Fruit fly (Drosophila melanogaster): ENCODE measurements around the gene cal1.
A peak's percentile ranks its signal among the peaks of the same experiment; 100 is the strongest.

cal1 gene

dm6 chr3R:17087977-17088618, at the start of gene cal1:
cal1 (plus strand) TSS chr3R:17088280.
- peak; percentile 51 for TF ChIP-seq CG2712 (tag; optimal IDR thresholded peaks at IDR 0.05)
- TF ChIP-seq CG3407 (GFP tag; optimal IDR thresholded peaks at IDR 0.05) = no peak
- 0 out of 2 replicates have a peak, but pooled peaks have one; percentile 22 for TF ChIP-seq E2f1 (GFP tag; IDR thresholded peaks at IDR 0.05)
- peak; percentile 51 for TF ChIP-seq CG4617 (GFP tag; optimal IDR thresholded peaks at IDR 0.05; ENCODE audit: borderline replicate concordance)
- TF ChIP-seq CG10366 (GFP tag; IDR thresholded peaks at IDR 0.05) = no peak
- TF ChIP-seq Scr (GFP tag; IDR thresholded peaks at IDR 0.05; ENCODE audit: partially characterized antibody) = peak; percentile 35
- TF ChIP-seq Sin3A (optimal IDR thresholded peaks at IDR 0.05) = peak; percentile 77
- no peak for TF ChIP-seq her (GFP tag; optimal IDR thresholded peaks at IDR 0.05)
- TF ChIP-seq CG17186 (GFP tag; optimal IDR thresholded peaks at IDR 0.05) = peak; percentile 11
- peak; percentile 64 for TF ChIP-seq CG15514 (GFP tag; optimal IDR thresholded peaks at IDR 0.05)
- TF ChIP-seq E2f2 (GFP tag; IDR thresholded peaks at IDR 0.05) = peak; percentile 97
- TF ChIP-seq CG17829 (tag; optimal IDR thresholded peaks at IDR 0.05) = peak; percentile 48
- TF ChIP-seq CG2116 (GFP tag; optimal IDR thresholded peaks at IDR 0.05) = peak; percentile 61
- peak; percentile 38 for TF ChIP-seq CoRest (tag; optimal IDR thresholded peaks at IDR 0.05)
- peak; percentile 95 for TF ChIP-seq phol (tag; optimal IDR thresholded peaks at IDR 0.05)
- no peak for TF ChIP-seq ro (GFP tag; IDR thresholded peaks at IDR 0.05)
- peak; percentile 40 for TF ChIP-seq stwl (tag; optimal IDR thresholded peaks at IDR 0.05)
- TF ChIP-seq BEAF-32 (GFP tag; optimal IDR thresholded peaks at IDR 0.05) = peak; percentile 51
- no peak for TF ChIP-seq Ets65A (GFP tag)
- TF ChIP-seq YL-1 (GFP tag; optimal IDR thresholded peaks at IDR 0.05) = peak; percentile 73
- peak; percentile 78 for TF ChIP-seq hkb (optimal IDR thresholded peaks at IDR 0.05)
- TF ChIP-seq hkb (GFP tag; IDR thresholded peaks at IDR 0.05) = no peak
- peak; percentile 64 for TF ChIP-seq CG10267 (tag; optimal IDR thresholded peaks at IDR 0.05)
- TF ChIP-seq crp (GFP tag; optimal IDR thresholded peaks at IDR 0.05) = peak in 1 of 2 experiments; percentile 11
- TF ChIP-seq CG12391 (tag; optimal IDR thresholded peaks at IDR 0.05) = peak; percentile 28
- peak; percentile 52; the same call in 2 of the 3 replicates for TF ChIP-seq knrl (GFP tag; IDR thresholded peaks at IDR 0.05; ENCODE audit: partially characterized antibody)
- peak; percentile 84 for TF ChIP-seq CG14710 (tag; optimal IDR thresholded peaks at IDR 0.05)
- TF ChIP-seq CG30020 (tag; optimal IDR thresholded peaks at IDR 0.05) = peak; percentile 39
- peak; percentile 60 for TF ChIP-seq pzg (GFP tag; optimal IDR thresholded peaks at IDR 0.05)
- TF ChIP-seq amos (GFP tag; IDR thresholded peaks at IDR 0.05; ENCODE audit: partially characterized antibody) = 0 out of 2 replicates have a peak, but pooled peaks have one; percentile 26
- peak; percentile 70 for TF ChIP-seq trem (tag; optimal IDR thresholded peaks at IDR 0.05)
- TF ChIP-seq CG9797 (GFP tag; optimal IDR thresholded peaks at IDR 0.05) = peak; percentile 77
- TF ChIP-seq sens (GFP tag) = peak; percentile 58
- no peak for TF ChIP-seq vfl (GFP tag; optimal IDR thresholded peaks at IDR 0.05)
- TF ChIP-seq row (GFP tag; IDR thresholded peaks at IDR 0.05) = peak; percentile 49
- TF ChIP-seq CG3847 (GFP tag; IDR thresholded peaks at IDR 0.05) = peak; percentile 32; the same call in 1 of the 2 replicates
- TF ChIP-seq croc (GFP tag; conservative IDR thresholded peaks at IDR 0.05) = no peak
- TF ChIP-seq CG34422 (GFP tag; IDR thresholded peaks at IDR 0.05) = no peak
- no peak for TF ChIP-seq bigmax (GFP tag; optimal IDR thresholded peaks at IDR 0.05)
- peak; percentile 4 for TF ChIP-seq CTCF (GFP tag; optimal IDR thresholded peaks at IDR 0.05)
- TF ChIP-seq tll (GFP tag; optimal IDR thresholded peaks at IDR 0.05) = peak in 1 of 2 experiments; percentile 77
- TF ChIP-seq abd-A (tag; optimal IDR thresholded peaks at IDR 0.05) = no peak
- peak; percentile 65 for TF ChIP-seq gfzf (GFP tag; optimal IDR thresholded peaks at IDR 0.05)
- TF ChIP-seq CG9609 (GFP tag; optimal IDR thresholded peaks at IDR 0.05) = no peak
- TF ChIP-seq ind (GFP tag; optimal IDR thresholded peaks at IDR 0.05) = no peak
- peak; percentile 75 for TF ChIP-seq MESR4 (GFP tag; optimal IDR thresholded peaks at IDR 0.05)
- no peak for TF ChIP-seq Dip2 (GFP tag; IDR thresholded peaks at IDR 0.05)
- TF ChIP-seq Ets97D (GFP tag; optimal IDR thresholded peaks at IDR 0.05) = peak; percentile 15
- peak; percentile 97 for TF ChIP-seq Dp (GFP tag; optimal IDR thresholded peaks at IDR 0.05)
- peak; percentile 49 for TF ChIP-seq nmo (GFP tag; optimal IDR thresholded peaks at IDR 0.05)

Measured in whole organism, embryonic.